Worm (Caenorhabditis elegans) whole organism, midembryonic: ENCODE measurements around the gene cdr-1.

Experiments used
- T22C8.4 ChIP-seq: fragments of 200-800 bp; sonication (Bioruptor generic); IDR thresholded peaks from 2 replicates; pipeline ENCODE4 v1.3.6; 2022; ENCODE audit warnings: missing genetic modification characterization, missing compliant biosample characterization
- klf-2 ChIP-seq: fragments of 200-800 bp; sonication (Bioruptor generic); conservative IDR thresholded peaks from 2 replicates; pipeline ENCODE4 v1.3.6; 2022; ENCODE audit warnings: missing genetic modification reagents, missing genetic modification characterization, missing compliant biosample characterization
- med-1 ChIP-seq: sonication (generic microtip); optimal IDR thresholded peaks from 2 replicates; lab custom pipeline; 2017; ENCODE audit warnings: missing genetic modification characterization, mild to moderate bottlenecking, missing compliant biosample characterization, antibody characterized with exemption, missing genetic modification reagents; ENCODE audit not compliant: insufficient read depth
- ref-1 ChIP-seq: fragments of 200-800 bp; sonication (Bioruptor generic); conservative IDR thresholded peaks from 2 replicates; pipeline ENCODE4 v1.3.6; 2022; ENCODE audit warnings: missing genetic modification reagents, missing genetic modification characterization, missing compliant biosample characterization
- tab-1 ChIP-seq: fragments of 200-800 bp; sonication (Bioruptor generic); IDR thresholded peaks from 2 replicates; pipeline ENCODE4 v1.3.6; 2022; ENCODE audit warnings: missing genetic modification characterization, missing compliant biosample characterization
- ztf-23 ChIP-seq: fragments of 200-800 bp; sonication (Bioruptor generic); IDR thresholded peaks from 2 replicates; pipeline ENCODE4 v1.3.6; 2022; ENCODE audit warnings: missing genetic modification reagents, missing genetic modification characterization, missing compliant biosample characterization
- ztf-29 ChIP-seq: fragments of 200-800 bp; sonication (Bioruptor generic); IDR thresholded peaks from 2 replicates; pipeline ENCODE4 v1.3.6; 2022; ENCODE audit warnings: missing genetic modification reagents, missing genetic modification characterization, missing compliant biosample characterization

- TF ChIP-seq med-1 (GFP tag; lab: Kevin White, UChicago), result no peak
- no peak for TF ChIP-seq ref-1 (GFP tag; lab: Robert Waterston, UW)
- TF ChIP-seq T22C8.4 (GFP tag; lab: Robert Waterston, UW), result no peak
- no peak for TF ChIP-seq klf-2 (GFP tag; lab: Robert Waterston, UW)
- TF ChIP-seq tab-1, result no peak
- no peak for TF ChIP-seq ztf-23 (GFP tag; lab: Robert Waterston, UW)
- no peak for TF ChIP-seq ztf-29 (GFP tag; lab: Robert Waterston, UW)
Measured at ce11 chrV:15887708-15888295, 33.3 kb upstream of the cdr-1 start.
